Fruit fly (Drosophila melanogaster) whole organism, embryonic: ENCODE results near the gene brm.
A peak's percentile ranks its signal among the peaks of the same experiment; 100 is the strongest.

Experiments
- Antp ChIP-seq: fragments of 200-800 bp; sonication (Bioruptor generic); optimal IDR thresholded peaks from 3 replicates; lab custom pipeline; 2016; ENCODE audit warnings: missing biosample characterization, missing genetic modification characterization
- Awh ChIP-seq: fragments of 200-800 bp; sonication (Bioruptor generic); IDR thresholded peaks from 2 replicates; pipeline ENCODE4, ENCODE4 v1.3.6; 2022; ENCODE audit warnings: missing biosample characterization, missing genetic modification characterization
- Blimp-1 ChIP-seq: fragments of 200-800 bp; sonication (Bioruptor generic); optimal IDR thresholded peaks from 3 replicates; lab custom pipeline; 2018; ENCODE audit warnings: missing biosample characterization, missing genetic modification characterization, mild to moderate bottlenecking, moderate library complexity, missing genetic modification reagents
- CG10979 ChIP-seq: fragments of 200-800 bp; sonication (Bioruptor generic); optimal IDR thresholded peaks from 2 replicates; lab custom pipeline; 2018; ENCODE audit warnings: missing biosample characterization, mild to moderate bottlenecking, missing genetic modification characterization, moderate library complexity
- CG12391 ChIP-seq: fragments of 200-800 bp; sonication (Bioruptor generic); optimal IDR thresholded peaks from 3 replicates; lab custom pipeline; 2018; ENCODE audit warnings: missing biosample characterization, mild to moderate bottlenecking, missing genetic modification characterization, moderate library complexity
- CG13424 ChIP-seq: fragments of 200-800 bp; sonication (Bioruptor generic); optimal IDR thresholded peaks from 2 replicates; lab custom pipeline; 2019; ENCODE audit warnings: missing biosample characterization, mild to moderate bottlenecking, missing genetic modification characterization, moderate library complexity
- CG13894 ChIP-seq: fragments of 200-800 bp; sonication (Bioruptor generic); optimal IDR thresholded peaks from 3 replicates; lab custom pipeline; 2018; ENCODE audit warnings: missing biosample characterization, mild to moderate bottlenecking, missing genetic modification characterization, moderate library complexity
- CG14710 ChIP-seq: fragments of 200-800 bp; sonication (Bioruptor generic); optimal IDR thresholded peaks from 3 replicates; lab custom pipeline; 2019; ENCODE audit warnings: missing biosample characterization, mild to moderate bottlenecking, missing genetic modification characterization, moderate library complexity
- CG15269 ChIP-seq: fragments of 200-800 bp; sonication (Bioruptor generic); optimal IDR thresholded peaks from 2 replicates; lab custom pipeline; 2018; ENCODE audit warnings: missing biosample characterization, mild to moderate bottlenecking, missing genetic modification characterization, moderate library complexity
- CG15696 ChIP-seq: fragments of 200-800 bp; sonication (Bioruptor generic); optimal IDR thresholded peaks from 2 replicates; lab custom pipeline; 2019; ENCODE audit warnings: missing biosample characterization, mild to moderate bottlenecking, missing genetic modification characterization, moderate library complexity
- CG2678 ChIP-seq: fragments of 200-800 bp; sonication (Bioruptor generic); optimal IDR thresholded peaks from 3 replicates; lab custom pipeline; 2019; ENCODE audit warnings: missing biosample characterization, mild to moderate bottlenecking, missing genetic modification characterization, moderate library complexity
- CG32532 ChIP-seq: fragments of 200-800 bp; sonication (Bioruptor generic); IDR thresholded peaks from 2 replicates; pipeline ENCODE4 v1.3.6; 2022; ENCODE audit warnings: missing biosample characterization, missing genetic modification characterization
- CG4282 ChIP-seq: fragments of 200-800 bp; sonication (Bioruptor generic); optimal IDR thresholded peaks from 2 replicates; lab custom pipeline; 2016; ENCODE audit warnings: missing biosample characterization, missing genetic modification characterization
- CG6654 ChIP-seq: fragments of 200-800 bp; sonication (Bioruptor generic); optimal IDR thresholded peaks from 2 replicates; lab custom pipeline; 2017; ENCODE audit warnings: missing biosample characterization, mild to moderate bottlenecking, missing genetic modification characterization
- CG7271 ChIP-seq: fragments of 200-800 bp; sonication (Bioruptor generic); optimal IDR thresholded peaks from 2 replicates; lab custom pipeline; 2018; ENCODE audit warnings: missing biosample characterization, mild to moderate bottlenecking, missing genetic modification characterization, moderate library complexity
- CG9727 ChIP-seq: fragments of 200-800 bp; sonication (Bioruptor generic); optimal IDR thresholded peaks from 3 replicates; lab custom pipeline; 2017; ENCODE audit warnings: missing biosample characterization, mild to moderate bottlenecking, missing genetic modification characterization
- Doc3 ChIP-seq: fragments of 200-800 bp; sonication (Bioruptor generic); IDR thresholded peaks from 3 replicates; pipeline ENCODE4 v1.3.6; 2022; ENCODE audit warnings: missing biosample characterization, missing genetic modification characterization; ENCODE audit not compliant: partially characterized antibody
- Hsf ChIP-seq: fragments of 200-800 bp; sonication (Bioruptor generic); optimal IDR thresholded peaks from 3 replicates; lab custom pipeline; 2016; ENCODE audit warnings: missing biosample characterization, missing genetic modification characterization
- Nf-YB ChIP-seq: fragments of 200-800 bp; sonication (Bioruptor generic); optimal IDR thresholded peaks from 3 replicates; lab custom pipeline; 2019; ENCODE audit warnings: missing biosample characterization, mild to moderate bottlenecking, missing genetic modification characterization, moderate library complexity
- Oli ChIP-seq: fragments of 200-800 bp; sonication (Bioruptor generic); optimal IDR thresholded peaks from 2 replicates; lab custom pipeline; 2018; ENCODE audit warnings: missing biosample characterization, mild to moderate bottlenecking, missing genetic modification characterization, moderate library complexity
- PHDP ChIP-seq: fragments of 200-800 bp; sonication (Bioruptor generic); optimal IDR thresholded peaks from 3 replicates; lab custom pipeline; 2018; ENCODE audit warnings: missing biosample characterization, mild to moderate bottlenecking, missing genetic modification characterization, moderate library complexity
- abd-A ChIP-seq: fragments of 200-800 bp; sonication (Bioruptor generic); optimal IDR thresholded peaks from 3 replicates; lab custom pipeline; 2019; ENCODE audit warnings: missing biosample characterization, mild to moderate bottlenecking, missing genetic modification characterization, moderate library complexity
- al ChIP-seq: fragments of 200-800 bp; sonication (Bioruptor generic); IDR thresholded peaks from 2 replicates; pipeline ENCODE4 v1.3.6; 2022; ENCODE audit warnings: missing biosample characterization, missing genetic modification characterization
- aop ChIP-seq: fragments of 200-800 bp; sonication (Bioruptor generic); IDR thresholded peaks from 2 replicates; pipeline ENCODE4 v1.3.6; 2022; ENCODE audit warnings: missing biosample characterization, missing genetic modification characterization
- bowl ChIP-seq: fragments of 200-800 bp; sonication (Bioruptor generic); IDR thresholded peaks from 2 replicates; pipeline ENCODE4 v1.3.6; 2022; ENCODE audit warnings: missing biosample characterization, missing genetic modification characterization
- cas ChIP-seq: fragments of 200-800 bp; sonication (Bioruptor generic); IDR thresholded peaks from 2 replicates; pipeline ENCODE4 v1.3.6; 2022; ENCODE audit warnings: missing biosample characterization, missing genetic modification characterization
- chinmo ChIP-seq: fragments of 200-800 bp; sonication (Bioruptor generic); IDR thresholded peaks from 4 replicates; pipeline ENCODE4 v1.3.6; 2022; ENCODE audit warnings: missing biosample characterization, missing genetic modification characterization; ENCODE audit not compliant: partially characterized antibody
- cwo ChIP-seq: fragments of 200-800 bp; sonication (Bioruptor generic); optimal IDR thresholded peaks from 3 replicates; lab custom pipeline; 2017; ENCODE audit warnings: missing biosample characterization, missing genetic modification characterization, mild to moderate bottlenecking, moderate library complexity, missing genetic modification reagents
- fd96Cb ChIP-seq: fragments of 200-800 bp; sonication (Bioruptor generic); optimal IDR thresholded peaks from 2 replicates; lab custom pipeline; 2018; ENCODE audit warnings: missing biosample characterization, mild to moderate bottlenecking, missing genetic modification characterization, moderate library complexity
- gro ChIP-seq: fragments of 200-800 bp; sonication (Bioruptor generic); optimal IDR thresholded peaks from 2 replicates; lab custom pipeline; 2016; ENCODE audit warnings: missing biosample characterization, missing genetic modification characterization
- hb ChIP-seq: fragments of 200-800 bp; sonication (Bioruptor generic); IDR thresholded peaks from 3 replicates; pipeline ENCODE4 v1.3.6; 2022; ENCODE audit warnings: missing biosample characterization, missing genetic modification characterization; ENCODE audit not compliant: partially characterized antibody
- hkb ChIP-seq, 2 experiments: fragments of 200-800 bp in 1 of 2; fragments of >200 bp in 1 of 2; sonication (Bioruptor generic) in 1 of 2; IDR thresholded peaks in 1 of 2; optimal IDR thresholded peaks in 1 of 2; 2 replicates each; pipeline versions ENCODE4 v1.3.6 to Lab custom; 2017 to 2022; ENCODE audit warnings: missing biosample characterization in 1 of 2, missing genetic modification characterization in 1 of 2
- inv ChIP-seq: fragments of 200-800 bp; sonication (Bioruptor generic); IDR thresholded peaks from 2 replicates; pipeline ENCODE4 v1.3.6; 2022; ENCODE audit warnings: missing biosample characterization, missing genetic modification characterization; ENCODE audit not compliant: partially characterized antibody
- mld ChIP-seq: fragments of 200-800 bp; sonication (Bioruptor generic); IDR thresholded peaks from 3 replicates; pipeline ENCODE4 v1.3.6; 2022; ENCODE audit warnings: missing biosample characterization, missing genetic modification characterization; ENCODE audit not compliant: partially characterized antibody
- oc ChIP-seq: fragments of 200-800 bp; sonication (Bioruptor generic); optimal IDR thresholded peaks from 2 replicates; lab custom pipeline; 2018; ENCODE audit warnings: missing biosample characterization, mild to moderate bottlenecking, missing genetic modification characterization, moderate library complexity
- onecut ChIP-seq: fragments of 200-800 bp; sonication (Bioruptor generic); IDR thresholded peaks from 2 replicates; pipeline ENCODE4 v1.3.6; 2022; ENCODE audit warnings: missing biosample characterization, missing genetic modification characterization
- phol ChIP-seq: fragments of 200-800 bp; sonication (Bioruptor generic); optimal IDR thresholded peaks from 3 replicates; lab custom pipeline; 2018; ENCODE audit warnings: missing biosample characterization, mild to moderate bottlenecking, missing genetic modification characterization, moderate library complexity
- pros ChIP-seq: fragments of 200-800 bp; sonication (Bioruptor generic); optimal IDR thresholded peaks from 3 replicates; lab custom pipeline; 2019; ENCODE audit warnings: missing biosample characterization, mild to moderate bottlenecking, missing genetic modification characterization, moderate library complexity
- row ChIP-seq: fragments of 200-800 bp; sonication (Bioruptor generic); IDR thresholded peaks from 3 replicates; pipeline ENCODE4 v1.3.6; 2022; ENCODE audit warnings: missing biosample characterization, missing genetic modification characterization
- sd ChIP-seq: fragments of 200-800 bp; sonication (Bioruptor generic); optimal IDR thresholded peaks from 3 replicates; lab custom pipeline; 2018; ENCODE audit warnings: missing biosample characterization, mild to moderate bottlenecking, missing genetic modification characterization, moderate library complexity
- seq ChIP-seq: fragments of 200-800 bp; sonication (Bioruptor generic); IDR thresholded peaks from 2 replicates; pipeline ENCODE4 v1.3.6; 2022; ENCODE audit warnings: missing biosample characterization, missing genetic modification characterization
- tll ChIP-seq, 2 experiments: fragments of 200-800 bp in 1 of 2; fragments of >200 bp in 1 of 2; sonication (Bioruptor generic) in 1 of 2; optimal IDR thresholded peaks; 2 replicates each; lab custom pipeline; 2017 to 2019; ENCODE audit warnings: missing biosample characterization in 2 of 2, missing genetic modification characterization in 2 of 2, mild to moderate bottlenecking in 1 of 2, moderate library complexity in 1 of 2
- toy ChIP-seq: fragments of 200-800 bp; sonication (Bioruptor generic); IDR thresholded peaks from 2 replicates; pipeline ENCODE4 v1.3.6; 2022; ENCODE audit warnings: missing biosample characterization, missing genetic modification characterization
- vvl ChIP-seq: fragments of 200-800 bp; sonication (Bioruptor generic); IDR thresholded peaks from 2 replicates; pipeline ENCODE4 v1.3.6; 2022; ENCODE audit warnings: missing biosample characterization, missing genetic modification characterization
- zen2 ChIP-seq: fragments of 200-800 bp; sonication (Bioruptor generic); IDR thresholded peaks from 3 replicates; pipeline ENCODE4 v1.3.6; 2022; ENCODE audit warnings: missing biosample characterization, missing genetic modification characterization; ENCODE audit not compliant: partially characterized antibody

brm gene

dm6 chr3L:16014515-16014914 lies 31.8 kb upstream of the brm start:
- TF ChIP-seq CG6654 (no peak), zen2 (GFP tag; lab: Robert Waterston, UW) (0 out of 3 replicates have a peak, but pooled peaks have one; percentile 6), oc (peak; percentile 61), Doc3 (GFP tag; lab: Robert Waterston, UW) (no peak), abd-A (tag; lab: Kevin White, UChicago) (peak; percentile 97), gro (GFP tag; lab: Kevin White, UChicago) (peak; percentile 68), hkb (optimal IDR thresholded peaks at IDR 0.05; lab: Kevin White, UChicago) (no peak), hkb (GFP tag; IDR thresholded peaks at IDR 0.05; lab: Robert Waterston, UW) (no peak), CG4282 (GFP tag; lab: Kevin White, UChicago) (no peak), CG13894 (peak; percentile 75), seq (GFP tag; lab: Robert Waterston, UW) (no peak), chinmo (0 out of 4 replicates have a peak, but pooled peaks have one; percentile 31), vvl (GFP tag; lab: Robert Waterston, UW) (peak; percentile 43; the same call in 1 of the 2 replicates), al (no peak), bowl (GFP tag; lab: Robert Waterston, UW) (peak; percentile 48; the same call in 1 of the 2 replicates), Awh (peak; percentile 80), cas (GFP tag; lab: Robert Waterston, UW) (no peak), CG15269 (peak; percentile 50), sd (tag; lab: Kevin White, UChicago) (peak; percentile 65), cwo (GFP tag; lab: Kevin White, UChicago) (peak; percentile 27), Blimp-1 (GFP tag; lab: Kevin White, UChicago) (no peak), hb (GFP tag; lab: Robert Waterston, UW) (no peak), pros (GFP tag; lab: Kevin White, UChicago) (peak; percentile 53)

dm6 chr3L:16013198-16013982 lies 30.7 kb upstream of the brm start:
- no peak for TF ChIP-seq onecut (GFP tag; lab: Robert Waterston, UW)
- no peak for TF ChIP-seq Antp (GFP tag; lab: Kevin White, UChicago)
- TF ChIP-seq phol (tag; lab: Kevin White, UChicago), result peak; percentile 43
- peak; percentile 63; the same call in 1 of the 2 replicates for TF ChIP-seq vvl (GFP tag; lab: Robert Waterston, UW)
- TF ChIP-seq Awh, result peak; percentile 57
- TF ChIP-seq CG2678, result peak; percentile 50
- TF ChIP-seq inv, result no peak
- TF ChIP-seq toy, result no peak
- peak; percentile 20 for TF ChIP-seq sd (tag; lab: Kevin White, UChicago)
- peak; percentile 48 for TF ChIP-seq CG14710
- TF ChIP-seq CG9727 (GFP tag; lab: Kevin White, UChicago), result peak; percentile 27
- peak; percentile 56 for TF ChIP-seq CG12391 (tag; lab: Kevin White, UChicago)
- TF ChIP-seq mld (GFP tag; lab: Robert Waterston, UW), result no peak
- TF ChIP-seq CG13894, result peak; percentile 11
- peak; percentile 42 for TF ChIP-seq CG15269
- peak; percentile 36 for TF ChIP-seq CG13424 (tag; lab: Kevin White, UChicago)
- no peak for TF ChIP-seq Nf-YB (GFP tag; lab: Kevin White, UChicago)
- no peak for TF ChIP-seq aop (GFP tag; lab: Robert Waterston, UW)
- TF ChIP-seq fd96Cb (tag; lab: Kevin White, UChicago), result peak; percentile 20
- peak; percentile 9 for TF ChIP-seq gro (GFP tag; lab: Kevin White, UChicago)
- TF ChIP-seq CG15696 (tag; lab: Kevin White, UChicago), result peak; percentile 49
- no peak for TF ChIP-seq Hsf
- peak; percentile 35 for TF ChIP-seq CG10979 (tag; lab: Kevin White, UChicago)
- no peak for TF ChIP-seq CG32532 (GFP tag; lab: Robert Waterston, UW)
- no peak for TF ChIP-seq tll (GFP tag; optimal IDR thresholded peaks at IDR 0.05; lab: Kevin White, UChicago)
- peak; percentile 22 for TF ChIP-seq CG7271
- peak; percentile 28 for TF ChIP-seq Oli (tag; lab: Kevin White, UChicago)
- TF ChIP-seq PHDP, result peak; percentile 5
- TF ChIP-seq row (GFP tag; lab: Robert Waterston, UW), result 0 out of 3 replicates have a peak, but pooled peaks have one; percentile 22
